Fruit fly (Drosophila melanogaster) whole organism, embryonic: ENCODE measurements around the gene Schip1.

Source experiments
- Abd-B ChIP-seq: fragments of 200-800 bp; sonication (Bioruptor generic); optimal IDR thresholded peaks from 2 replicates; lab custom pipeline; 2018; ENCODE audit warnings: missing biosample characterization, mild to moderate bottlenecking, missing genetic modification characterization, moderate library complexity
- BtbVII ChIP-seq: fragments of 200-800 bp; sonication (Bioruptor generic); optimal IDR thresholded peaks from 3 replicates; lab custom pipeline; 2017; ENCODE audit warnings: missing biosample characterization, mild to moderate bottlenecking, missing genetic modification characterization
- CG10267 ChIP-seq: fragments of 200-800 bp; sonication (Bioruptor generic); optimal IDR thresholded peaks from 2 replicates; lab custom pipeline; 2018; ENCODE audit warnings: missing biosample characterization, mild to moderate bottlenecking, missing genetic modification characterization, moderate library complexity
- CG10431 ChIP-seq: fragments of 200-800 bp; sonication (Bioruptor generic); optimal IDR thresholded peaks from 3 replicates; lab custom pipeline; 2018; ENCODE audit warnings: missing biosample characterization, mild to moderate bottlenecking, missing genetic modification characterization
- CG10543 ChIP-seq: fragments of 200-800 bp; sonication (Bioruptor generic); optimal IDR thresholded peaks from 3 replicates; lab custom pipeline; 2017; ENCODE audit warnings: missing biosample characterization, mild to moderate bottlenecking, missing genetic modification characterization, moderate library complexity
- CG12155 ChIP-seq: fragments of 200-800 bp; sonication (Bioruptor generic); optimal IDR thresholded peaks from 3 replicates; lab custom pipeline; 2016; ENCODE audit warnings: missing biosample characterization, missing genetic modification characterization
- CG12391 ChIP-seq: fragments of 200-800 bp; sonication (Bioruptor generic); optimal IDR thresholded peaks from 3 replicates; lab custom pipeline; 2018; ENCODE audit warnings: missing biosample characterization, mild to moderate bottlenecking, missing genetic modification characterization, moderate library complexity
- CG12659 ChIP-seq: fragments of 200-800 bp; sonication (Bioruptor generic); optimal IDR thresholded peaks from 3 replicates; lab custom pipeline; 2017; ENCODE audit warnings: mild to moderate bottlenecking, missing biosample characterization, missing genetic modification reagents, missing genetic modification characterization
- CG15514 ChIP-seq: fragments of 200-800 bp; sonication (Bioruptor generic); optimal IDR thresholded peaks from 3 replicates; lab custom pipeline; 2017; ENCODE audit warnings: missing biosample characterization, missing genetic modification characterization, mild to moderate bottlenecking, moderate library complexity, missing genetic modification reagents
- CG15696 ChIP-seq: fragments of 200-800 bp; sonication (Bioruptor generic); optimal IDR thresholded peaks from 2 replicates; lab custom pipeline; 2019; ENCODE audit warnings: missing biosample characterization, mild to moderate bottlenecking, missing genetic modification characterization, moderate library complexity
- CG1603 ChIP-seq: fragments of 200-800 bp; sonication (Bioruptor generic); optimal IDR thresholded peaks from 2 replicates; lab custom pipeline; 2019; ENCODE audit warnings: missing biosample characterization, mild to moderate bottlenecking, missing genetic modification characterization, moderate library complexity
- CG17361 ChIP-seq: fragments of 200-800 bp; sonication (Bioruptor generic); IDR thresholded peaks from 3 replicates; pipeline ENCODE4 v1.3.6; 2022; ENCODE audit warnings: missing biosample characterization, missing genetic modification characterization
- CG18262 ChIP-seq: fragments of 200-800 bp; optimal IDR thresholded peaks from 3 replicates; lab custom pipeline; 2019; ENCODE audit warnings: missing biosample characterization, mild to moderate bottlenecking, missing genetic modification characterization, moderate library complexity
- CG30020 ChIP-seq: fragments of 200-800 bp; optimal IDR thresholded peaks from 2 replicates; lab custom pipeline; 2019; ENCODE audit warnings: missing biosample characterization, mild to moderate bottlenecking, missing genetic modification characterization, moderate library complexity
- CG34422 ChIP-seq: fragments of 200-800 bp; sonication (Bioruptor generic); IDR thresholded peaks from 3 replicates; pipeline ENCODE4 v1.3.6; 2022; ENCODE audit warnings: missing biosample characterization, missing genetic modification characterization
- CG3726 ChIP-seq: fragments of 200-800 bp; sonication (Bioruptor generic); IDR thresholded peaks from 3 replicates; pipeline ENCODE4, ENCODE4 v1.3.6; 2022; ENCODE audit warnings: missing biosample characterization, missing genetic modification characterization
- CG9609 ChIP-seq: fragments of 200-800 bp; sonication (Bioruptor generic); optimal IDR thresholded peaks from 3 replicates; lab custom pipeline; 2016; ENCODE audit warnings: missing biosample characterization, missing genetic modification characterization
- CG9797 ChIP-seq: fragments of 200-800 bp; sonication (Bioruptor generic); optimal IDR thresholded peaks from 3 replicates; lab custom pipeline; 2018; ENCODE audit warnings: missing biosample characterization, mild to moderate bottlenecking, missing genetic modification characterization
- CG9932 ChIP-seq: fragments of 200-800 bp; sonication (Bioruptor generic); IDR thresholded peaks from 2 replicates; pipeline ENCODE4 v1.3.6; 2022; ENCODE audit warnings: missing biosample characterization, missing genetic modification characterization
- Dll ChIP-seq: fragments of 200-800 bp; sonication (Bioruptor generic); IDR thresholded peaks from 4 replicates; pipeline ENCODE4 v1.3.6; 2022; ENCODE audit warnings: missing biosample characterization, missing genetic modification characterization; ENCODE audit not compliant: partially characterized antibody
- Doc3 ChIP-seq: fragments of 200-800 bp; sonication (Bioruptor generic); IDR thresholded peaks from 3 replicates; pipeline ENCODE4 v1.3.6; 2022; ENCODE audit warnings: missing biosample characterization, missing genetic modification characterization; ENCODE audit not compliant: partially characterized antibody
- HLH4C ChIP-seq: fragments of 200-800 bp; sonication (Bioruptor generic); IDR thresholded peaks from 3 replicates; pipeline ENCODE4 v1.3.6; 2022; ENCODE audit warnings: missing biosample characterization, missing genetic modification characterization; ENCODE audit not compliant: partially characterized antibody
- Lhr ChIP-seq: fragments of 200-800 bp; sonication (Bioruptor generic); optimal IDR thresholded peaks from 3 replicates; lab custom pipeline; 2017; ENCODE audit warnings: mild to moderate bottlenecking, missing biosample characterization, missing genetic modification reagents, missing genetic modification characterization
- MESR4 ChIP-seq: fragments of 200-800 bp; sonication (Bioruptor generic); optimal IDR thresholded peaks from 2 replicates; lab custom pipeline; 2018; ENCODE audit warnings: missing biosample characterization, mild to moderate bottlenecking, missing genetic modification characterization, moderate library complexity
- Max ChIP-seq: fragments of 200-800 bp; sonication (Bioruptor generic); optimal IDR thresholded peaks from 2 replicates; lab custom pipeline; 2016; ENCODE audit warnings: missing biosample characterization, mild to moderate bottlenecking, missing genetic modification characterization
- Med ChIP-seq: fragments of 200-800 bp; sonication (Bioruptor generic); peaks from one replicate; lab custom pipeline; 2016; ENCODE audit warnings: missing biosample characterization, missing genetic modification characterization, mild to moderate bottlenecking, inconsistent platforms, moderate library complexity
- NFAT ChIP-seq: fragments of 200-800 bp; sonication (Bioruptor generic); IDR thresholded peaks from 2 replicates; pipeline ENCODE4 v1.3.6; 2022; ENCODE audit warnings: missing biosample characterization, missing genetic modification characterization
- Sry-δ ChIP-seq: fragments of 200-800 bp; sonication (Bioruptor generic); optimal IDR thresholded peaks from 2 replicates; lab custom pipeline; 2016; ENCODE audit warnings: missing biosample characterization, missing genetic modification characterization
- TFAM ChIP-seq: fragments of 200-800 bp; sonication (Bioruptor generic); optimal IDR thresholded peaks from 2 replicates; lab custom pipeline; 2017; ENCODE audit warnings: missing biosample characterization, missing genetic modification characterization, inconsistent platforms
- ash1 ChIP-seq: fragments of 200-800 bp; sonication (Bioruptor generic); optimal IDR thresholded peaks from 2 replicates; lab custom pipeline; 2018; ENCODE audit warnings: missing biosample characterization, mild to moderate bottlenecking, missing genetic modification characterization
- chinmo ChIP-seq: fragments of 200-800 bp; sonication (Bioruptor generic); IDR thresholded peaks from 4 replicates; pipeline ENCODE4 v1.3.6; 2022; ENCODE audit warnings: missing biosample characterization, missing genetic modification characterization; ENCODE audit not compliant: partially characterized antibody
- dati ChIP-seq: fragments of 200-800 bp; sonication (Bioruptor generic); IDR thresholded peaks from 2 replicates; pipeline ENCODE4 v1.3.6; 2022; ENCODE audit warnings: missing biosample characterization, missing genetic modification characterization
- dpn ChIP-seq, 2 experiments: fragments of 200-800 bp; sonication (Bioruptor generic); optimal IDR thresholded peaks; 3 replicates each; lab custom pipeline; 2016; ENCODE audit warnings: missing biosample characterization in 2 of 2, missing genetic modification characterization in 2 of 2
- fd102C ChIP-seq: fragments of 200-800 bp; sonication (Bioruptor generic); optimal IDR thresholded peaks from 2 replicates; lab custom pipeline; 2018; ENCODE audit warnings: missing biosample characterization, mild to moderate bottlenecking, missing genetic modification characterization, moderate library complexity
- inv ChIP-seq: fragments of 200-800 bp; sonication (Bioruptor generic); IDR thresholded peaks from 2 replicates; pipeline ENCODE4 v1.3.6; 2022; ENCODE audit warnings: missing biosample characterization, missing genetic modification characterization; ENCODE audit not compliant: partially characterized antibody
- jumu ChIP-seq: fragments of 200-800 bp; sonication (Bioruptor generic); optimal IDR thresholded peaks from 3 replicates; lab custom pipeline; 2016; ENCODE audit warnings: missing biosample characterization, missing genetic modification characterization
- mirr ChIP-seq: fragments of 200-800 bp; sonication (Bioruptor generic); optimal IDR thresholded peaks from 3 replicates; lab custom pipeline; 2018; ENCODE audit warnings: missing biosample characterization, mild to moderate bottlenecking, missing genetic modification characterization
- nmo ChIP-seq: fragments of 200-800 bp; sonication (Bioruptor generic); optimal IDR thresholded peaks from 2 replicates; lab custom pipeline; 2018; ENCODE audit warnings: missing biosample characterization, mild to moderate bottlenecking, missing genetic modification characterization, moderate library complexity
- pho ChIP-seq: fragments of 200-800 bp; sonication (Bioruptor generic); optimal IDR thresholded peaks from 2 replicates; lab custom pipeline; 2016; ENCODE audit warnings: missing biosample characterization, missing genetic modification characterization
- phol ChIP-seq: fragments of 200-800 bp; sonication (Bioruptor generic); optimal IDR thresholded peaks from 3 replicates; lab custom pipeline; 2018; ENCODE audit warnings: missing biosample characterization, mild to moderate bottlenecking, missing genetic modification characterization, moderate library complexity
- pnt ChIP-seq: fragments of 200-800 bp; sonication (Bioruptor generic); optimal IDR thresholded peaks from 3 replicates; lab custom pipeline; 2016; ENCODE audit warnings: missing biosample characterization, missing genetic modification characterization
- psq ChIP-seq: fragments of 200-800 bp; sonication (Bioruptor generic); optimal IDR thresholded peaks from 2 replicates; lab custom pipeline; 2017; ENCODE audit warnings: missing biosample characterization, missing genetic modification characterization
- pzg ChIP-seq: fragments of 200-800 bp; sonication (Bioruptor generic); optimal IDR thresholded peaks from 3 replicates; lab custom pipeline; 2018; ENCODE audit warnings: missing biosample characterization, mild to moderate bottlenecking, missing genetic modification characterization, moderate library complexity
- ssp ChIP-seq: fragments of 200-800 bp; sonication (Bioruptor generic); IDR thresholded peaks from 2 replicates; pipeline ENCODE4 v1.3.6; 2022; ENCODE audit warnings: missing biosample characterization, missing genetic modification characterization
- stwl ChIP-seq: fragments of 200-800 bp; sonication (Bioruptor generic); optimal IDR thresholded peaks from 3 replicates; lab custom pipeline; 2018; ENCODE audit warnings: missing biosample characterization, mild to moderate bottlenecking, missing genetic modification characterization, moderate library complexity
- trem ChIP-seq: fragments of 200-800 bp; optimal IDR thresholded peaks from 3 replicates; lab custom pipeline; 2019; ENCODE audit warnings: missing biosample characterization, mild to moderate bottlenecking, missing genetic modification characterization, moderate library complexity

Gene Schip1

DNA sequence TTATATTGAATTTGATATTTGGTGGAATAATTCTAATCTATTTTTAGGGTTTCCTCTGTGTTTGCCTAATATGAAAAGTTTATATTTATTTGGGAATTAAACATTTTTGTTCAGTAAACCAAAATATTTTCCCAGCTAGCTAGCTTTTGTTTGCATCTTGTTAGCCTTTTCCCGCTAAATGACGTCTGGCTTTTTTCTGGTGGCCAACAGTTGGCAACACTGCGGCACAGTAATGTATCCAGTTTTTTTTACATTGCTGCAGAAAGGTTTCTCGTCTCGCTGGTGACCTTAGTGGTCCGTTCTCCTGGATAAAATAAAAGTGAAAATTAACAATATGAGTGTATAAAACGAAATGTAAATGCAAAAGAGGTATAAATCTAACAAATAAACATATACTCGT lies 33.3 kb upstream of the Schip1 start, which contains the start of gene lft (continued):
- TF ChIP-seq CG9609 (GFP tag; lab: Kevin White, UChicago) (no peak), psq (GFP tag; lab: Kevin White, UChicago) (no peak), dati (GFP tag; lab: Robert Waterston, UW) (no peak), CG10543 (GFP tag; lab: Kevin White, UChicago) (no peak)

DNA sequence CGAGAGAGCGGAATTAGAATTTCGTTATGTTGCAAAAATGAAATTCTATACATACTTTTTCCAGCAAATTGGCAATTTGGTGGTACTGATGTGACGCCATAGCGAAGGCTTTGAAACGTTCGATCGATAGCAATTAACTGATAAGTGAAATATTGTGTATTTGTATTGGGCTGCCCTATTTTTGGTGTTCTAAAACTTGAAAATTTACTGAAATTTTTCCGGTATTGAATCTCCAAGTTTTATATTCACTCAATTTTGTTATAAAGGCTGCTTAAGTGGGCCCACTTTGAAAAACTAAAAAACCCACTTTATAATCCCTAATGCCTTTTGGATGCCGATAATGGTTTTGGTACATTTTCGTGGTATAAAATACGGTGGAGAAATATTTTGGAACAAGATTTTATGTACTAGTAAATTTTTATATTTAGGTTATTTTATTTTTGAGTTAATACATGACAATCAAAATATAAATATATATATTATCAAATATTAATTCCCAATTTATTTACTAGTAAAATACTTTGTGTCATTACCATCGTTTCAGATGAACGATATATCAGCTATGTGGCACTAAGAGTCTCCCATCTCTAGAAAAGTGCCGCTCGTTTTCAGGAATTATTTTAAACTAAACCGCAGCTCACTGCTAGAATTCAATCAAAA lies 31.6 kb upstream of the Schip1 start, which contains the start of the genes Cand1 and pim:
Gene Cand1, minus strand, starts transcription at position 300 of the 660 bp plus-strand sequence.
Gene pim, plus strand, starts transcription at position 582 of the 660 bp plus-strand sequence.
- TF ChIP-seq trem (tag; lab: Kevin White, UChicago) (peak; percentile 81), BtbVII (GFP tag; lab: Kevin White, UChicago) (no peak), CG34422 (GFP tag; lab: Robert Waterston, UW) (no peak), chinmo (0 out of 4 replicates have a peak, but pooled peaks have one; percentile 38), CG3726 (GFP tag; lab: Robert Waterston, UW) (no peak), Med (GFP tag; lab: Kevin White, UChicago) (peak; percentile 17), MESR4 (peak; percentile 57), jumu (GFP tag; lab: Kevin White, UChicago) (no peak), CG12155 (GFP tag; lab: Kevin White, UChicago) (peak; percentile 23), fd102C (GFP tag; lab: Kevin White, UChicago) (no peak), Max (no peak), CG30020 (tag; lab: Kevin White, UChicago) (peak; percentile 97), CG15514 (GFP tag; lab: Kevin White, UChicago) (peak; percentile 38), CG9932 (GFP tag; lab: Robert Waterston, UW) (peak; percentile 52; the same call in 1 of the 2 replicates), dati (GFP tag; lab: Robert Waterston, UW) (no peak), ssp (GFP tag; lab: Robert Waterston, UW) (peak; percentile 29; the same call in 1 of the 2 replicates), dpn (GFP tag; optimal IDR thresholded peaks at IDR 0.05; lab: Kevin White, UChicago) (peak in 1 of 2 experiments; percentile 12), CG9797 (GFP tag; lab: Kevin White, UChicago) (peak; percentile 59), Abd-B (GFP tag; lab: Kevin White, UChicago) (peak; percentile 36), stwl (tag; lab: Kevin White, UChicago) (peak; percentile 42), pho (no peak), TFAM (no peak), Lhr (peak; percentile 53), CG1603 (tag; lab: Kevin White, UChicago) (peak; percentile 91), nmo (GFP tag; lab: Kevin White, UChicago) (peak; percentile 73), Sry-δ (GFP tag; lab: Kevin White, UChicago) (peak; percentile 81), HLH4C (peak; percentile 54; the same call in 1 of the 3 replicates), pnt (GFP tag; lab: Kevin White, UChicago) (no peak), phol (tag; lab: Kevin White, UChicago) (peak; percentile 57), CG18262 (tag; lab: Kevin White, UChicago) (peak; percentile 23), CG17361 (GFP tag; lab: Robert Waterston, UW) (peak; percentile 48; the same call in 1 of the 3 replicates), CG10267 (peak; percentile 54), inv (GFP tag; lab: Robert Waterston, UW) (peak; percentile 55), CG12391 (peak; percentile 59), CG12659 (GFP tag; lab: Kevin White, UChicago) (peak; percentile 70), mirr (GFP tag; lab: Kevin White, UChicago) (no peak), Dll (peak; percentile 76), CG15696 (tag; lab: Kevin White, UChicago) (no peak), NFAT (no peak), pzg (GFP tag; lab: Kevin White, UChicago) (peak; percentile 58), ash1 (GFP tag; lab: Kevin White, UChicago) (no peak), Doc3 (peak; percentile 64; the same call in 2 of the 3 replicates), CG10431 (GFP tag; lab: Kevin White, UChicago) (peak; percentile 36)
